Fruit fly (Drosophila melanogaster): ENCODE results near the gene Alg10.

Gene Alg10

DNA sequence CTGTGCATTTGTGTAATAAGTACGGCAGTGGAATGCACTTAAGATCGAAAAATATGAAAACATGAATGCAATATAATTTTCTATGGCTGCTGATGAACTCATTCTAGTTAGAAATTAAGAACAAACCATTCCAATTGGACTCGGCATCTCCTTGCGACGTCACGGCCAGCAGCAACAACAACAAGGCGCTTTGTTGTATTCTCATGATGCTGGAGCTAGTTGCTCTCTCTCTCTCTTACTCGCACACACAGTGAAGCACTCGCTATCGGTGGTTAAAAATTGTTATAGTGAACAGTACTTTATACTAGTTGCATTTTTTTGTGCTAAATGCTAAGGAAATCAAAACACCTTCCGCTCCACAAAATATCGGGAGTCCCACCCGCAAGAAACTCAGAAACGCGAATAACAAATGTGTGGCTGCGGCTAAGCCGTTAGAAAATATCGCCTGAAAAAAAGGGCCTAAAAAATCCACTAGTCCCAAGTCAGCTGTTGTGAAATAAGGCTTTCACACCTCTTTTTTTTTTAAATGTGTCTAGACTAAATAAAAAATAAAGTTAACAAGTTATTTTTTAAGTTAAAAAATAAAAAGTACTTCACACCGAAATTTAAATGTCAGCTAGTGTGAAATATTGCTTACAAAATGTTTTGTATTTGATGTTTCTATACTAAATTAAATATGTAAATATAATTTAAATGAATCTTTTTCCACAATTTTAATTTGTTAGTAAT is 41.0 kb downstream of the Alg10 start, which contains the start of gene Plod (continued):
- TF ChIP-seq HmgZ (tag; optimal IDR thresholded peaks at IDR 0.05) (peak; percentile 65), CG4707 (GFP tag; optimal IDR thresholded peaks at IDR 0.05) (no peak), unc-4 (GFP tag; IDR thresholded peaks at IDR 0.05; ENCODE audit: partially characterized antibody) (peak; percentile 51; the same call in 1 of the 2 replicates), sc (optimal IDR thresholded peaks at IDR 0.05) (no peak), sc (GFP tag; optimal IDR thresholded peaks at IDR 0.05) (no peak), Hsf (GFP tag; optimal IDR thresholded peaks at IDR 0.05) (peak; percentile 42), fd96Cb (tag; optimal IDR thresholded peaks at IDR 0.05) (peak; percentile 17), CG7745 (tag; optimal IDR thresholded peaks at IDR 0.05) (no peak), CG1024 (GFP tag; IDR thresholded peaks at IDR 0.05) (peak; percentile 53), caup (GFP tag; optimal IDR thresholded peaks at IDR 0.05; ENCODE audit: severe bottlenecking) (peak; percentile 40), grau (tag; optimal IDR thresholded peaks at IDR 0.05) (peak; percentile 38), dmrt99B (tag; optimal IDR thresholded peaks at IDR 0.05) (peak; percentile 27), onecut (GFP tag; IDR thresholded peaks at IDR 0.05) (peak; percentile 32), Atf6 (GFP tag; IDR thresholded peaks at IDR 0.05) (peak; percentile 58), klu (GFP tag; IDR thresholded peaks at IDR 0.05) (no peak), hkb (optimal IDR thresholded peaks at IDR 0.05) (no peak), hkb (GFP tag; IDR thresholded peaks at IDR 0.05) (peak; percentile 55; the same call in 1 of the 2 replicates), gfzf (GFP tag; optimal IDR thresholded peaks at IDR 0.05) (peak; percentile 93), pita (GFP tag; optimal IDR thresholded peaks at IDR 0.05) (no peak), gce (GFP tag; IDR thresholded peaks at IDR 0.05) (no peak), p53 (GFP tag; optimal IDR thresholded peaks at IDR 0.05) (no peak), dmrt11E (tag; optimal IDR thresholded peaks at IDR 0.05) (peak; percentile 56), hbn (GFP tag; IDR thresholded peaks at IDR 0.05; ENCODE audit: partially characterized antibody) (0 out of 2 replicates have a peak, but pooled peaks have one; percentile 26), CG3995 (GFP tag; optimal IDR thresholded peaks at IDR 0.05) (no peak), maf-S (GFP tag; optimal IDR thresholded peaks at IDR 0.05) (no peak), unpg (GFP tag; optimal IDR thresholded peaks at IDR 0.05) (peak; percentile 56), CG42726 (GFP tag; IDR thresholded peaks at IDR 0.05; ENCODE audit: partially characterized antibody) (peak; percentile 56), usp (GFP tag; optimal IDR thresholded peaks at IDR 0.05) (no peak), B-H1 (GFP tag; IDR thresholded peaks at IDR 0.05) (peak; percentile 50; the same call in 1 of the 3 replicates), Sox102F (GFP tag; optimal IDR thresholded peaks at IDR 0.05) (peak; percentile 51), slbo (GFP tag; IDR thresholded peaks at IDR 0.05) (peak; percentile 56), CG11723 (GFP tag; optimal IDR thresholded peaks at IDR 0.05) (no peak), Dll (GFP tag; IDR thresholded peaks at IDR 0.05; ENCODE audit: partially characterized antibody) (peak; percentile 50; the same call in 2 of the 4 replicates), Eip74EF (GFP tag; optimal IDR thresholded peaks at IDR 0.05) (peak; percentile 13 to 53), Gsc (GFP tag; IDR thresholded peaks at IDR 0.05) (no peak), stc (GFP tag; IDR thresholded peaks at IDR 0.05) (0 out of 2 replicates have a peak, but pooled peaks have one; percentile 11), ab (GFP tag; optimal IDR thresholded peaks at IDR 0.05) (no peak), CG8388 (GFP tag; optimal IDR thresholded peaks at IDR 0.05) (peak; percentile 24), CG6272 (GFP tag; IDR thresholded peaks at IDR 0.05) (no peak; the same call in 1 of the 2 replicates), MESR4 (GFP tag; optimal IDR thresholded peaks at IDR 0.05) (peak; percentile 84), Doc3 (GFP tag; IDR thresholded peaks at IDR 0.05; ENCODE audit: partially characterized antibody) (no peak), PHDP (tag; optimal IDR thresholded peaks at IDR 0.05) (peak; percentile 67), CG4854 (GFP tag; optimal IDR thresholded peaks at IDR 0.05) (no peak), CG4360 (GFP tag; IDR thresholded peaks at IDR 0.05) (peak; percentile 99), chinmo (GFP tag; IDR thresholded peaks at IDR 0.05; ENCODE audit: partially characterized antibody) (peak; percentile 73; the same call in 2 of the 4 replicates), CG7987 (GFP tag; optimal IDR thresholded peaks at IDR 0.05) (no peak), pho (GFP tag; optimal IDR thresholded peaks at IDR 0.05) (peak; percentile 38), bab2 (GFP tag; optimal IDR thresholded peaks at IDR 0.05) (no peak)

All from whole organism, embryonic.